Fruit fly (Drosophila melanogaster) whole organism, embryonic: ENCODE measurements around the gene Rsph1.

Experiments
- CG10366 ChIP-seq: fragments of 200-800 bp; sonication (Bioruptor generic); IDR thresholded peaks from 2 replicates; pipeline ENCODE4 v1.3.6; 2022; ENCODE audit warnings: missing biosample characterization, missing genetic modification characterization
- CG13894 ChIP-seq: fragments of 200-800 bp; sonication (Bioruptor generic); optimal IDR thresholded peaks from 3 replicates; lab custom pipeline; 2018; ENCODE audit warnings: missing biosample characterization, mild to moderate bottlenecking, missing genetic modification characterization, moderate library complexity
- Scr ChIP-seq: fragments of 200-800 bp; sonication (Bioruptor generic); IDR thresholded peaks from 2 replicates; pipeline ENCODE4 v1.3.6; 2022; ENCODE audit warnings: missing biosample characterization, missing genetic modification characterization; ENCODE audit not compliant: partially characterized antibody
- Sry-β ChIP-seq: fragments of 200-800 bp; sonication (Bioruptor generic); optimal IDR thresholded peaks from 2 replicates; lab custom pipeline; 2018; ENCODE audit warnings: missing biosample characterization, mild to moderate bottlenecking, missing genetic modification characterization, moderate library complexity
- Tbp ChIP-seq: fragments of >200 bp; optimal IDR thresholded peaks from 2 replicates; lab custom pipeline; 2018; ENCODE audit warnings: missing biosample characterization, missing genetic modification characterization
- odd ChIP-seq: fragments of 200-800 bp; sonication (Bioruptor generic); optimal IDR thresholded peaks from 2 replicates; lab custom pipeline; 2017; ENCODE audit warnings: missing biosample characterization, mild to moderate bottlenecking, missing genetic modification characterization
- prd ChIP-seq, 3 experiments: fragments of >200 bp in 2 of 3; fragments of 200-800 bp in 1 of 3; sonication (Bioruptor generic) in 1 of 3; optimal IDR thresholded peaks in 2 of 3; IDR thresholded peaks in 1 of 3; 2 replicates in 2 of 3; 3 replicates in 1 of 3; pipeline versions ENCODE4 v1.3.6 to Lab custom; 2017 to 2022; ENCODE audit warnings: missing biosample characterization in 1 of 3, missing genetic modification characterization in 1 of 3

DNA sequence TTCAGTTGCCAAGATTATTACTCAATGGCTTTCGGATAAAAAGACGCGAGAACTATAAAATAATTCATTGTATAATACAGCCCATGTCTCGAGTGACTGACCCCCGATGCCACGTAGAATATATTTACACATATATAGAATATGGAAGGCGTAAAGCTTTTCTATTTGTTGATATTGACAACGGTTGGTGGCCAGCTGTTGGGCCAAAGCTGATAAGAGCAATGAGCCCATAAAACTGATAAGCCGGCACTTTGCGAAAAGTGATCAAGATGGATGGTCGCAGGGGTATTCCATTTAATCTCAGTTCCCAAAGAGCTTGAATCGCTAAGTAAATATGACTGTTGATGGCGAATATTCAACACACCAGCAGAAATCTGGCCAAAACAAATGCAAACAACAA is 7.3 kb downstream of the Rsph1 start:
- TF ChIP-seq Tbp (GFP tag; lab: Kevin White, UChicago), result no peak
- no peak for TF ChIP-seq CG13894 (tag; lab: Kevin White, UChicago)
- no peak for TF ChIP-seq Scr
- TF ChIP-seq prd (optimal IDR thresholded peaks at IDR 0.05; lab: Kevin White, UChicago), result no peak
- TF ChIP-seq prd (GFP tag; IDR thresholded peaks at IDR 0.05; lab: Robert Waterston, UW), result no peak
- no peak for TF ChIP-seq Sry-β (GFP tag; lab: Kevin White, UChicago)
- TF ChIP-seq odd (GFP tag; lab: Kevin White, UChicago), result no peak
- no peak for TF ChIP-seq CG10366 (GFP tag; lab: Robert Waterston, UW)
